Worm (Caenorhabditis elegans) whole organism, midembryonic: ENCODE results near the gene poml-4.
A peak's percentile ranks its signal among the peaks of the same experiment; 100 is the strongest.
"Not testable (repeated sequence)": the region's sequence is repeated elsewhere in the genome, so short reads cannot be mapped to it uniquely, and the experiment has no call there.

ENCODE experiments used
- T22C8.4 ChIP-seq: fragments of 200-800 bp; sonication (Bioruptor generic); IDR thresholded peaks from 2 replicates; pipeline ENCODE4 v1.3.6; 2022; ENCODE audit warnings: missing genetic modification characterization, missing compliant biosample characterization
- cog-1 ChIP-seq: sonication (generic microtip); optimal IDR thresholded peaks from 2 replicates; lab custom pipeline; 2016; ENCODE audit warnings: missing genetic modification characterization, missing compliant biosample characterization
- flt-1 ChIP-seq: fragments of 200-800 bp; sonication (Bioruptor generic); IDR thresholded peaks from 2 replicates; pipeline ENCODE4 v1.3.6; 2022; ENCODE audit warnings: missing genetic modification characterization, missing compliant biosample characterization
- klf-2 ChIP-seq: fragments of 200-800 bp; sonication (Bioruptor generic); conservative IDR thresholded peaks from 2 replicates; pipeline ENCODE4 v1.3.6; 2022; ENCODE audit warnings: missing genetic modification reagents, missing genetic modification characterization, missing compliant biosample characterization
- med-1 ChIP-seq: sonication (generic microtip); optimal IDR thresholded peaks from 2 replicates; lab custom pipeline; 2017; ENCODE audit warnings: missing genetic modification characterization, mild to moderate bottlenecking, missing compliant biosample characterization, antibody characterized with exemption, missing genetic modification reagents; ENCODE audit not compliant: insufficient read depth
- ref-1 ChIP-seq: fragments of 200-800 bp; sonication (Bioruptor generic); conservative IDR thresholded peaks from 2 replicates; pipeline ENCODE4 v1.3.6; 2022; ENCODE audit warnings: missing genetic modification reagents, missing genetic modification characterization, missing compliant biosample characterization
- tab-1 ChIP-seq: fragments of 200-800 bp; sonication (Bioruptor generic); IDR thresholded peaks from 2 replicates; pipeline ENCODE4 v1.3.6; 2022; ENCODE audit warnings: missing genetic modification characterization, missing compliant biosample characterization
- ztf-23 ChIP-seq: fragments of 200-800 bp; sonication (Bioruptor generic); IDR thresholded peaks from 2 replicates; pipeline ENCODE4 v1.3.6; 2022; ENCODE audit warnings: missing genetic modification reagents, missing genetic modification characterization, missing compliant biosample characterization
- ztf-29 ChIP-seq: fragments of 200-800 bp; sonication (Bioruptor generic); IDR thresholded peaks from 2 replicates; pipeline ENCODE4 v1.3.6; 2022; ENCODE audit warnings: missing genetic modification reagents, missing genetic modification characterization, missing compliant biosample characterization

poml-4 gene

ce11 chrII:1540628-1541027 is at the start of gene poml-4:
TSS of gene poml-4 (plus strand) at chrII:1540928.
- TF ChIP-seq ztf-23; cog-1 (tag; lab: Kevin White, UChicago); ztf-29 (GFP tag; lab: Robert Waterston, UW): not testable (repeated sequence)

- TF ChIP-seq ztf-23: peak; percentile 19; the same call in 1 of the 2 replicates
- TF ChIP-seq cog-1 (tag; lab: Kevin White, UChicago): no peak
Measured at ce11 chrII:1500286-1500840, 40.4 kb upstream of the poml-4 start, which contains the start of gene emc-1. TSS of gene emc-1 (minus strand) at chrII:1500330.

- no peak for TF ChIP-seq T22C8.4 (GFP tag; lab: Robert Waterston, UW)
- TF ChIP-seq flt-1 (GFP tag; lab: Robert Waterston, UW): no peak
- TF ChIP-seq ztf-29 (GFP tag; lab: Robert Waterston, UW): no peak
- TF ChIP-seq med-1: no peak
- no peak for TF ChIP-seq tab-1 (GFP tag; lab: Robert Waterston, UW)
- no peak for TF ChIP-seq ztf-23
- no peak for TF ChIP-seq ref-1 (GFP tag; lab: Robert Waterston, UW)
Measured at ce11 chrII:1500959-1501358, 39.8 kb upstream of the poml-4 start.

- TF ChIP-seq ztf-29 (GFP tag; lab: Robert Waterston, UW) (no peak), tab-1 (GFP tag; lab: Robert Waterston, UW) (peak; percentile 28; the same call in 1 of the 2 replicates), cog-1 (tag; lab: Kevin White, UChicago) (no peak), ref-1 (GFP tag; lab: Robert Waterston, UW) (no peak), flt-1 (GFP tag; lab: Robert Waterston, UW) (0 out of 2 replicates have a peak, but pooled peaks have one; percentile 20), ztf-23 (no peak), T22C8.4 (GFP tag; lab: Robert Waterston, UW) (no peak)
Measured at ce11 chrII:1501614-1502355, 38.9 kb upstream of the poml-4 start.

- TF ChIP-seq flt-1 (GFP tag; lab: Robert Waterston, UW) (no peak), ztf-23 (no peak), ztf-29 (GFP tag; lab: Robert Waterston, UW) (no peak), cog-1 (tag; lab: Kevin White, UChicago) (no peak), med-1 (no peak), klf-2 (GFP tag; lab: Robert Waterston, UW) (no peak), ref-1 (GFP tag; lab: Robert Waterston, UW) (no peak), tab-1 (GFP tag; lab: Robert Waterston, UW) (no peak), T22C8.4 (GFP tag; lab: Robert Waterston, UW) (no peak)
Measured at ce11 chrII:1503663-1504062, 37.1 kb upstream of the poml-4 start.

ce11 chrII:1504266-1504665 is 36.5 kb upstream of the poml-4 start, which contains the start of gene fdgt-1:
TSS of gene fdgt-1 (plus strand) at chrII:1504566.
- no peak for TF ChIP-seq med-1

ce11 chrII:1517354-1517753 is 23.4 kb upstream of the poml-4 start, which contains the start of gene math-45:
TSS of gene math-45 (minus strand) at chrII:1517454.
- TF ChIP-seq med-1 (no peak), ztf-23 (no peak), ztf-29 (GFP tag; lab: Robert Waterston, UW) (no peak)

ce11 chrII:1518914-1519313 is 21.8 kb upstream of the poml-4 start, which contains the start of gene Y51H7BR.8:
TSS of gene Y51H7BR.8 (plus strand) at chrII:1519214.
- TF ChIP-seq tab-1 (GFP tag; lab: Robert Waterston, UW): no peak
- no peak for TF ChIP-seq klf-2 (GFP tag; lab: Robert Waterston, UW)
- TF ChIP-seq T22C8.4 (GFP tag; lab: Robert Waterston, UW): no peak

ce11 chrII:1519867-1520266 is 20.9 kb upstream of the poml-4 start:
- TF ChIP-seq ref-1 (GFP tag; lab: Robert Waterston, UW) (no peak), tab-1 (GFP tag; lab: Robert Waterston, UW) (peak; percentile 69; the same call in 1 of the 2 replicates), ztf-29 (GFP tag; lab: Robert Waterston, UW) (no peak), flt-1 (GFP tag; lab: Robert Waterston, UW) (0 out of 2 replicates have a peak, but pooled peaks have one; percentile 23), klf-2 (GFP tag; lab: Robert Waterston, UW) (no peak), T22C8.4 (GFP tag; lab: Robert Waterston, UW) (no peak), ztf-23 (peak; percentile 12; the same call in 1 of the 2 replicates)

ce11 chrII:1521956-1522355 is 18.8 kb upstream of the poml-4 start:
- TF ChIP-seq cog-1 (tag; lab: Kevin White, UChicago) (no peak), flt-1 (GFP tag; lab: Robert Waterston, UW) (no peak), ref-1 (GFP tag; lab: Robert Waterston, UW) (no peak), ztf-23 (no peak), med-1 (no peak), klf-2 (GFP tag; lab: Robert Waterston, UW) (no peak), T22C8.4 (GFP tag; lab: Robert Waterston, UW) (no peak), tab-1 (GFP tag; lab: Robert Waterston, UW) (no peak)
